Fruit fly (Drosophila melanogaster): ENCODE data around the gene Ide.
A peak's percentile ranks its signal among the peaks of the same experiment; 100 is the strongest.

Gene Ide

dm6 chr3L:20388983-20389382 is 13.3 kb upstream of the Ide start:
- TF ChIP-seq svp (GFP tag) (peak; percentile 91), CG32006 (GFP tag; optimal IDR thresholded peaks at IDR 0.05) (no peak), eg (GFP tag; IDR thresholded peaks at IDR 0.05) (no peak), CG11294 (GFP tag; IDR thresholded peaks at IDR 0.05) (no peak), CG6163 (GFP tag; IDR thresholded peaks at IDR 0.05) (no peak), CG11762 (GFP tag; optimal IDR thresholded peaks at IDR 0.05; ENCODE audit: insufficient read depth) (no peak), Lpt (GFP tag; optimal IDR thresholded peaks at IDR 0.05) (no peak), CG7368 (GFP tag; optimal IDR thresholded peaks at IDR 0.05) (no peak), Smox (GFP tag; optimal IDR thresholded peaks at IDR 0.05) (no peak), CG8632 (GFP tag; optimal IDR thresholded peaks at IDR 0.05) (no peak), vri (GFP tag; optimal IDR thresholded peaks at IDR 0.05) (peak; percentile 63), Sox14 (GFP tag; optimal IDR thresholded peaks at IDR 0.05) (peak; percentile 16), achi (GFP tag; optimal IDR thresholded peaks at IDR 0.05) (no peak), CG9139 (GFP tag; optimal IDR thresholded peaks at IDR 0.05) (no peak), Hr4 (GFP tag; optimal IDR thresholded peaks at IDR 0.05) (no peak), esn (GFP tag; optimal IDR thresholded peaks at IDR 0.05) (peak; percentile 26), fd59A (GFP tag; optimal IDR thresholded peaks at IDR 0.05) (no peak), CG34406 (GFP tag; optimal IDR thresholded peaks at IDR 0.05) (no peak), CG31627 (GFP tag; optimal IDR thresholded peaks at IDR 0.05) (peak; percentile 25), CG10669 (GFP tag; optimal IDR thresholded peaks at IDR 0.05) (no peak), Eip78C (GFP tag) (peak; percentile 41), Blimp-1 (GFP tag; optimal IDR thresholded peaks at IDR 0.05) (no peak), CG6854 (GFP tag; optimal IDR thresholded peaks at IDR 0.05) (no peak), CG8319 (GFP tag; optimal IDR thresholded peaks at IDR 0.05) (peak; percentile 3), fkh (GFP tag; optimal IDR thresholded peaks at IDR 0.05) (peak; percentile 51), Hr39 (GFP tag; optimal IDR thresholded peaks at IDR 0.05) (peak; percentile 24), topi (GFP tag; optimal IDR thresholded peaks at IDR 0.05) (no peak)

DNA sequence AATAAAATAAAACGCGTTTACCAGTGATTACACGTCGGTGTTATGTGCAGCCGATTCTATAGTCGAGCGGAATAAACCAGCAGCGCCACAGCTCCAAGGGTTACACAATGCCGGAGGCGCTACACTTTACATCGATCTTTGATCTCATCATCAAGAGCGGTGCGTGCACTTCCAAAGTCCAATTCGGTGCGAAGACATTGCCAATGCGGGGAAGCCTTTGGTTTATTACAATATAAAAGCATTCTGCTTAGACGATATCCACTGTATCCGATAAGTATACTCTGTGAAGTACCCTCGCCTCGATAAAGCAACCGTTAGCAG is 12.1 kb upstream of the Ide start:
- TF ChIP-seq CG11902 (GFP tag; optimal IDR thresholded peaks at IDR 0.05) = no peak
- TF ChIP-seq CG3919 (GFP tag; optimal IDR thresholded peaks at IDR 0.05) = no peak
- no peak for TF ChIP-seq CG7368 (GFP tag; optimal IDR thresholded peaks at IDR 0.05)
- TF ChIP-seq Gug (GFP tag; IDR thresholded peaks at IDR 0.05) = no peak
- TF ChIP-seq Met (GFP tag; optimal IDR thresholded peaks at IDR 0.05) = no peak
- no peak for TF ChIP-seq Eip75B (GFP tag; optimal IDR thresholded peaks at IDR 0.05)
- TF ChIP-seq net (GFP tag; optimal IDR thresholded peaks at IDR 0.05) = no peak
- no peak for TF ChIP-seq vri (GFP tag; optimal IDR thresholded peaks at IDR 0.05)
- TF ChIP-seq Sox102F (GFP tag; optimal IDR thresholded peaks at IDR 0.05) = no peak
- no peak for TF ChIP-seq CG4318 (GFP tag; optimal IDR thresholded peaks at IDR 0.05)
- TF ChIP-seq CG15336 (GFP tag; IDR thresholded peaks at IDR 0.05) = no peak
- TF ChIP-seq Hr39 (GFP tag; optimal IDR thresholded peaks at IDR 0.05) = no peak
- no peak for TF ChIP-seq CG32006 (GFP tag; optimal IDR thresholded peaks at IDR 0.05)
- no peak for TF ChIP-seq Hr4 (GFP tag; optimal IDR thresholded peaks at IDR 0.05)
- TF ChIP-seq CG8632 (GFP tag; optimal IDR thresholded peaks at IDR 0.05) = no peak
- no peak for TF ChIP-seq Hr38 (GFP tag; optimal IDR thresholded peaks at IDR 0.05)
- TF ChIP-seq achi (GFP tag; optimal IDR thresholded peaks at IDR 0.05) = no peak
- TF ChIP-seq Eip78C (GFP tag) = peak; percentile 27
- no peak for TF ChIP-seq Ets96B (tag; optimal IDR thresholded peaks at IDR 0.05)
- TF ChIP-seq CG10631 (GFP tag; optimal IDR thresholded peaks at IDR 0.05) = no peak
- no peak for TF ChIP-seq CG6854 (GFP tag; optimal IDR thresholded peaks at IDR 0.05)
- 0 out of 3 replicates have a peak, but pooled peaks have one; percentile 16 for TF ChIP-seq CG8119 (GFP tag; IDR thresholded peaks at IDR 0.05)
- no peak for TF ChIP-seq CG34406 (GFP tag; optimal IDR thresholded peaks at IDR 0.05)
- peak; percentile 43 for TF ChIP-seq CG6276 (GFP tag; optimal IDR thresholded peaks at IDR 0.05)
- TF ChIP-seq OdsH (GFP tag; optimal IDR thresholded peaks at IDR 0.05) = no peak
- no peak for TF ChIP-seq Sox15 (GFP tag; optimal IDR thresholded peaks at IDR 0.05)
- no peak for TF ChIP-seq CG10669 (GFP tag; optimal IDR thresholded peaks at IDR 0.05)
- no peak for TF ChIP-seq CG3032 (tag; optimal IDR thresholded peaks at IDR 0.05)
- TF ChIP-seq lz (GFP tag; optimal IDR thresholded peaks at IDR 0.05) = no peak
- TF ChIP-seq acj6 (GFP tag; optimal IDR thresholded peaks at IDR 0.05) = no peak
- no peak for TF ChIP-seq Sox14 (GFP tag; optimal IDR thresholded peaks at IDR 0.05)
- TF ChIP-seq ss (GFP tag; optimal IDR thresholded peaks at IDR 0.05) = peak in 1 of 2 experiments; percentile 68
- no peak for TF ChIP-seq pdm3 (GFP tag; optimal IDR thresholded peaks at IDR 0.05)
- TF ChIP-seq dsx (GFP tag; optimal IDR thresholded peaks at IDR 0.05; ENCODE audit: poor library complexity, severe bottlenecking) = no peak
- no peak for TF ChIP-seq CG11762 (GFP tag; optimal IDR thresholded peaks at IDR 0.05; ENCODE audit: insufficient read depth)
- no peak for TF ChIP-seq CG6163 (GFP tag; IDR thresholded peaks at IDR 0.05)
- no peak for TF ChIP-seq CG11294 (GFP tag; IDR thresholded peaks at IDR 0.05)
- no peak for TF ChIP-seq CG31627 (GFP tag; optimal IDR thresholded peaks at IDR 0.05)
- TF ChIP-seq Blimp-1 (GFP tag; optimal IDR thresholded peaks at IDR 0.05) = no peak
- no peak for TF ChIP-seq CG16779 (tag; optimal IDR thresholded peaks at IDR 0.05)

All from whole organism, prepupa.